Fruit fly (Drosophila melanogaster) whole organism, embryonic: ENCODE measurements around the gene CG1161.

Experiments
- Ada2b ChIP-seq: fragments of 200-800 bp; sonication (Bioruptor generic); IDR thresholded peaks from 2 replicates; pipeline ENCODE4 v1.3.6; 2022; ENCODE audit warnings: missing biosample characterization, missing genetic modification characterization
- Awh ChIP-seq: fragments of 200-800 bp; sonication (Bioruptor generic); IDR thresholded peaks from 2 replicates; pipeline ENCODE4, ENCODE4 v1.3.6; 2022; ENCODE audit warnings: missing biosample characterization, missing genetic modification characterization
- CG10366 ChIP-seq: fragments of 200-800 bp; sonication (Bioruptor generic); IDR thresholded peaks from 2 replicates; pipeline ENCODE4 v1.3.6; 2022; ENCODE audit warnings: missing biosample characterization, missing genetic modification characterization
- CG10654 ChIP-seq: fragments of 200-800 bp; sonication (Bioruptor generic); optimal IDR thresholded peaks from 2 replicates; lab custom pipeline; 2016; ENCODE audit warnings: missing biosample characterization, missing genetic modification characterization
- CG11456 ChIP-seq: fragments of 200-800 bp; sonication (Bioruptor generic); IDR thresholded peaks from 3 replicates; pipeline ENCODE4 v1.3.6; 2022; ENCODE audit warnings: missing biosample characterization, missing genetic modification characterization
- CG12299 ChIP-seq: fragments of 200-800 bp; sonication (Bioruptor generic); optimal IDR thresholded peaks from 2 replicates; lab custom pipeline; 2018; ENCODE audit warnings: missing biosample characterization, mild to moderate bottlenecking, missing genetic modification characterization
- CG1233 ChIP-seq: fragments of 200-800 bp; sonication (Bioruptor generic); optimal IDR thresholded peaks from 4 replicates; lab custom pipeline; 2018; ENCODE audit warnings: missing biosample characterization, mild to moderate bottlenecking, missing genetic modification characterization
- CG12769 ChIP-seq: fragments of 200-800 bp; sonication (Bioruptor generic); optimal IDR thresholded peaks from 2 replicates; lab custom pipeline; 2019; ENCODE audit warnings: missing biosample characterization, mild to moderate bottlenecking, missing genetic modification characterization, moderate library complexity
- CG13287 ChIP-seq: fragments of 200-800 bp; sonication (Bioruptor generic); IDR thresholded peaks from 2 replicates; pipeline ENCODE4 v1.3.6; 2022; ENCODE audit warnings: missing biosample characterization, missing genetic modification characterization; ENCODE audit not compliant: partially characterized antibody
- CG16813 ChIP-seq: fragments of 200-800 bp; sonication (Bioruptor generic); IDR thresholded peaks from 3 replicates; pipeline ENCODE4 v1.3.6; 2022; ENCODE audit warnings: missing biosample characterization, missing genetic modification characterization; ENCODE audit not compliant: partially characterized antibody
- CG17829 ChIP-seq: fragments of 200-800 bp; optimal IDR thresholded peaks from 2 replicates; lab custom pipeline; 2019; ENCODE audit warnings: missing biosample characterization, mild to moderate bottlenecking, missing genetic modification characterization, moderate library complexity
- CG30403 ChIP-seq: fragments of 200-800 bp; sonication (Bioruptor generic); optimal IDR thresholded peaks from 3 replicates; lab custom pipeline; 2016; ENCODE audit warnings: missing biosample characterization, missing genetic modification characterization
- CG34422 ChIP-seq: fragments of 200-800 bp; sonication (Bioruptor generic); IDR thresholded peaks from 3 replicates; pipeline ENCODE4 v1.3.6; 2022; ENCODE audit warnings: missing biosample characterization, missing genetic modification characterization
- CG3995 ChIP-seq: fragments of 200-800 bp; sonication (Bioruptor generic); optimal IDR thresholded peaks from 3 replicates; lab custom pipeline; 2016; ENCODE audit warnings: missing biosample characterization, missing genetic modification characterization
- CG7556 ChIP-seq: fragments of 200-800 bp; sonication (Bioruptor generic); optimal IDR thresholded peaks from 2 replicates; lab custom pipeline; 2017; ENCODE audit warnings: missing biosample characterization, mild to moderate bottlenecking, missing genetic modification characterization
- CG7963 ChIP-seq: fragments of 200-800 bp; sonication (Bioruptor generic); IDR thresholded peaks from 3 replicates; pipeline ENCODE4 v1.3.6; 2022; ENCODE audit warnings: missing biosample characterization, missing genetic modification characterization; ENCODE audit not compliant: partially characterized antibody
- CG8478 ChIP-seq: fragments of >200 bp; optimal IDR thresholded peaks from 2 replicates; lab custom pipeline; 2018
- CG9215 ChIP-seq: fragments of 200-800 bp; sonication (Bioruptor generic); IDR thresholded peaks from 2 replicates; pipeline ENCODE4 v1.3.6; 2022; ENCODE audit warnings: missing biosample characterization, missing genetic modification characterization
- CG9437 ChIP-seq: fragments of 200-800 bp; sonication (Bioruptor generic); optimal IDR thresholded peaks from 2 replicates; lab custom pipeline; 2018; ENCODE audit warnings: missing biosample characterization, mild to moderate bottlenecking, missing genetic modification characterization
- CHES-1-like ChIP-seq: fragments of 200-800 bp; sonication (Bioruptor generic); optimal IDR thresholded peaks from 2 replicates; lab custom pipeline; 2016; ENCODE audit warnings: missing biosample characterization, missing genetic modification characterization
- CkIIα-i1 ChIP-seq: fragments of 200-800 bp; sonication (Bioruptor generic); IDR thresholded peaks from 2 replicates; pipeline ENCODE4 v1.3.6; 2022; ENCODE audit warnings: missing biosample characterization, missing genetic modification characterization
- CrebB ChIP-seq: fragments of 200-800 bp; sonication (Bioruptor generic); optimal IDR thresholded peaks from 3 replicates; lab custom pipeline; 2018; ENCODE audit warnings: missing biosample characterization, mild to moderate bottlenecking, missing genetic modification characterization
- D19A ChIP-seq: fragments of 200-800 bp; optimal IDR thresholded peaks from 3 replicates; lab custom pipeline; 2019; ENCODE audit warnings: missing biosample characterization, mild to moderate bottlenecking, missing genetic modification characterization, moderate library complexity
- Dll ChIP-seq: fragments of 200-800 bp; sonication (Bioruptor generic); IDR thresholded peaks from 4 replicates; pipeline ENCODE4 v1.3.6; 2022; ENCODE audit warnings: missing biosample characterization, missing genetic modification characterization; ENCODE audit not compliant: partially characterized antibody
- Doc2 ChIP-seq: fragments of 200-800 bp; sonication (Bioruptor generic); IDR thresholded peaks from 2 replicates; pipeline ENCODE4 v1.3.6; 2022; ENCODE audit warnings: missing biosample characterization, missing genetic modification characterization
- HHEX ChIP-seq: fragments of 200-800 bp; sonication (Bioruptor generic); optimal IDR thresholded peaks from 3 replicates; lab custom pipeline; 2017; ENCODE audit warnings: missing biosample characterization, mild to moderate bottlenecking, missing genetic modification characterization, missing genetic modification reagents
- Hr78 ChIP-seq, 2 experiments: fragments of 200-800 bp in 1 of 2; fragments of >200 bp in 1 of 2; sonication (Bioruptor generic) in 1 of 2; optimal IDR thresholded peaks; 2 replicates each; lab custom pipeline; 2017 to 2019; ENCODE audit warnings: missing biosample characterization in 2 of 2, missing genetic modification characterization in 2 of 2, mild to moderate bottlenecking in 1 of 2, moderate library complexity in 1 of 2
- Hsf ChIP-seq: fragments of 200-800 bp; sonication (Bioruptor generic); optimal IDR thresholded peaks from 3 replicates; lab custom pipeline; 2016; ENCODE audit warnings: missing biosample characterization, missing genetic modification characterization
- Max ChIP-seq: fragments of 200-800 bp; sonication (Bioruptor generic); optimal IDR thresholded peaks from 2 replicates; lab custom pipeline; 2016; ENCODE audit warnings: missing biosample characterization, mild to moderate bottlenecking, missing genetic modification characterization
- Ssrp ChIP-seq: fragments of 200-800 bp; sonication (Bioruptor generic); optimal IDR thresholded peaks from 2 replicates; lab custom pipeline; 2018; ENCODE audit warnings: missing biosample characterization, mild to moderate bottlenecking, missing genetic modification characterization, moderate library complexity
- amos ChIP-seq: fragments of 200-800 bp; sonication (Bioruptor generic); IDR thresholded peaks from 2 replicates; pipeline ENCODE4 v1.3.6; 2022; ENCODE audit warnings: missing biosample characterization, missing genetic modification characterization; ENCODE audit not compliant: partially characterized antibody
- cwo ChIP-seq: fragments of 200-800 bp; sonication (Bioruptor generic); optimal IDR thresholded peaks from 3 replicates; lab custom pipeline; 2017; ENCODE audit warnings: missing biosample characterization, missing genetic modification characterization, mild to moderate bottlenecking, moderate library complexity, missing genetic modification reagents
- dmrt99B ChIP-seq: fragments of 200-800 bp; sonication (Bioruptor generic); optimal IDR thresholded peaks from 2 replicates; lab custom pipeline; 2018; ENCODE audit warnings: missing biosample characterization, mild to moderate bottlenecking, missing genetic modification characterization, moderate library complexity
- en ChIP-seq: fragments of 200-800 bp; sonication (Bioruptor generic); optimal IDR thresholded peaks from 2 replicates; lab custom pipeline; 2016; ENCODE audit warnings: missing biosample characterization, missing genetic modification characterization
- ewg ChIP-seq: fragments of 200-800 bp; sonication (Bioruptor generic); optimal IDR thresholded peaks from 3 replicates; lab custom pipeline; 2017; ENCODE audit warnings: mild to moderate bottlenecking, missing biosample characterization, missing genetic modification reagents, missing genetic modification characterization
- gce ChIP-seq: fragments of 200-800 bp; sonication (Bioruptor generic); IDR thresholded peaks from 3 replicates; pipeline ENCODE4 v1.3.6; 2022; ENCODE audit warnings: missing biosample characterization, missing genetic modification characterization
- hb ChIP-seq: fragments of 200-800 bp; sonication (Bioruptor generic); IDR thresholded peaks from 3 replicates; pipeline ENCODE4 v1.3.6; 2022; ENCODE audit warnings: missing biosample characterization, missing genetic modification characterization; ENCODE audit not compliant: partially characterized antibody
- insv ChIP-seq, 2 experiments: fragments of 200-800 bp; sonication (Bioruptor generic); optimal IDR thresholded peaks; 3 replicates each; lab custom pipeline; 2016 to 2018; ENCODE audit warnings: missing biosample characterization in 2 of 2, missing genetic modification characterization in 2 of 2
- klu ChIP-seq: fragments of 200-800 bp; sonication (Bioruptor generic); IDR thresholded peaks from 2 replicates; pipeline ENCODE4 v1.3.6; 2022; ENCODE audit warnings: missing biosample characterization, missing genetic modification characterization
- kni ChIP-seq: fragments of 200-800 bp; sonication (Bioruptor generic); optimal IDR thresholded peaks from 3 replicates; lab custom pipeline; 2017; ENCODE audit warnings: mild to moderate bottlenecking, missing biosample characterization, missing genetic modification reagents, missing genetic modification characterization
- pb ChIP-seq: fragments of 200-800 bp; sonication (Bioruptor generic); optimal IDR thresholded peaks from 3 replicates; lab custom pipeline; 2016; ENCODE audit warnings: missing biosample characterization, missing genetic modification characterization
- peb ChIP-seq: fragments of 200-800 bp; sonication (Bioruptor generic); IDR thresholded peaks from 2 replicates; pipeline ENCODE4 v1.3.6; 2022; ENCODE audit warnings: missing biosample characterization, missing genetic modification characterization
- repo ChIP-seq: fragments of 200-800 bp; sonication (Bioruptor generic); optimal IDR thresholded peaks from 2 replicates; lab custom pipeline; 2016; ENCODE audit warnings: missing biosample characterization, missing genetic modification characterization
- rib ChIP-seq: fragments of 200-800 bp; sonication (Bioruptor generic); IDR thresholded peaks from 2 replicates; pipeline ENCODE4 v1.3.6; 2022; ENCODE audit warnings: missing biosample characterization, missing genetic modification characterization
- row ChIP-seq: fragments of 200-800 bp; sonication (Bioruptor generic); IDR thresholded peaks from 3 replicates; pipeline ENCODE4 v1.3.6; 2022; ENCODE audit warnings: missing biosample characterization, missing genetic modification characterization
- tio ChIP-seq: fragments of 200-800 bp; sonication (Bioruptor generic); optimal IDR thresholded peaks from 2 replicates; lab custom pipeline; 2017; ENCODE audit warnings: missing biosample characterization, missing genetic modification characterization, inconsistent platforms
- trh ChIP-seq: fragments of 200-800 bp; sonication (Bioruptor generic); optimal IDR thresholded peaks from 2 replicates; lab custom pipeline; 2016; ENCODE audit warnings: missing biosample characterization, missing genetic modification characterization
- usp ChIP-seq: fragments of >200 bp; optimal IDR thresholded peaks from 2 replicates; lab custom pipeline; 2017; ENCODE audit warnings: missing biosample characterization, missing genetic modification characterization
- vfl ChIP-seq: fragments of 200-800 bp; sonication (Bioruptor generic); optimal IDR thresholded peaks from 2 replicates; lab custom pipeline; 2016; ENCODE audit warnings: missing biosample characterization, missing genetic modification characterization
- z ChIP-seq: fragments of 200-800 bp; sonication (Bioruptor generic); IDR thresholded peaks from 3 replicates; pipeline ENCODE4 v1.3.6; 2022; ENCODE audit warnings: missing biosample characterization, missing genetic modification characterization

The CG1161 gene

dm6 chr3R:5393742-5394391 is 39.0 kb downstream of the CG1161 start, which contains the start of gene CG1172 (continued):
- TF ChIP-seq CG9215 (GFP tag; lab: Robert Waterston, UW) (no peak), Dll (GFP tag; lab: Robert Waterston, UW) (peak; percentile 84), CG1233 (no peak), CG13287 (peak; percentile 88), hb (GFP tag; lab: Robert Waterston, UW) (no peak; the same call in 2 of the 3 replicates), z (GFP tag; lab: Robert Waterston, UW) (no peak), row (no peak; the same call in 2 of the 3 replicates), CkIIα-i1 (GFP tag; lab: Robert Waterston, UW) (no peak), repo (GFP tag; lab: Kevin White, UChicago) (no peak), cwo (GFP tag; lab: Kevin White, UChicago) (no peak), CG8478 (no peak), amos (peak; percentile 73), tio (no peak), CG12299 (tag; lab: Kevin White, UChicago) (peak; percentile 11), CG17829 (tag; lab: Kevin White, UChicago) (no peak), HHEX (GFP tag; lab: Kevin White, UChicago) (no peak), CrebB (peak; percentile 21), rib (GFP tag; lab: Robert Waterston, UW) (no peak), Ada2b (GFP tag; lab: Robert Waterston, UW) (no peak), CG10654 (no peak), CG7556 (GFP tag; lab: Kevin White, UChicago) (no peak), D19A (tag; lab: Kevin White, UChicago) (no peak), trh (GFP tag; lab: Kevin White, UChicago) (no peak), insv (GFP tag; optimal IDR thresholded peaks at IDR 0.05; lab: Kevin White, UChicago) (peak in 1 of 2 experiments; percentile 6), usp (GFP tag; lab: Kevin White, UChicago) (no peak), klu (GFP tag; lab: Robert Waterston, UW) (no peak), CG7963 (GFP tag; lab: Robert Waterston, UW) (peak; percentile 50; the same call in 1 of the 3 replicates), Doc2 (GFP tag; lab: Robert Waterston, UW) (no peak), CG3995 (GFP tag; lab: Kevin White, UChicago) (no peak), CG11456 (GFP tag; lab: Robert Waterston, UW) (no peak), CG10366 (GFP tag; lab: Robert Waterston, UW) (no peak), CG16813 (GFP tag; lab: Robert Waterston, UW) (peak; percentile 79), pb (GFP tag; lab: Kevin White, UChicago) (no peak), ewg (peak; percentile 37), CG12769 (tag; lab: Kevin White, UChicago) (no peak), Max (GFP tag; lab: Kevin White, UChicago) (no peak), Hsf (GFP tag; lab: Kevin White, UChicago) (no peak), CG9437 (GFP tag; lab: Kevin White, UChicago) (no peak), en (GFP tag; lab: Kevin White, UChicago) (no peak), Awh (GFP tag; lab: Robert Waterston, UW) (no peak), CHES-1-like (GFP tag; lab: Kevin White, UChicago) (peak; percentile 18), peb (no peak), Ssrp (no peak), kni (GFP tag; lab: Kevin White, UChicago) (no peak), vfl (GFP tag; lab: Kevin White, UChicago) (no peak), gce (GFP tag; lab: Robert Waterston, UW) (no peak), CG34422 (GFP tag; lab: Robert Waterston, UW) (no peak; the same call in 2 of the 3 replicates), Hr78 (GFP tag; optimal IDR thresholded peaks at IDR 0.05; lab: Kevin White, UChicago) (peak in 1 of 2 experiments; percentile 72), dmrt99B (tag; lab: Kevin White, UChicago) (no peak), CG30403 (no peak)
